Worm (Caenorhabditis elegans) whole organism, midembryonic: ENCODE results near the gene ZC374.2.

ENCODE experiments used
- T22C8.4 ChIP-seq: fragments of 200-800 bp; sonication (Bioruptor generic); IDR thresholded peaks from 2 replicates; pipeline ENCODE4 v1.3.6; 2022; ENCODE audit warnings: missing genetic modification characterization, missing compliant biosample characterization
- flt-1 ChIP-seq: fragments of 200-800 bp; sonication (Bioruptor generic); IDR thresholded peaks from 2 replicates; pipeline ENCODE4 v1.3.6; 2022; ENCODE audit warnings: missing genetic modification characterization, missing compliant biosample characterization
- klf-2 ChIP-seq: fragments of 200-800 bp; sonication (Bioruptor generic); conservative IDR thresholded peaks from 2 replicates; pipeline ENCODE4 v1.3.6; 2022; ENCODE audit warnings: missing genetic modification reagents, missing genetic modification characterization, missing compliant biosample characterization
- ref-1 ChIP-seq: fragments of 200-800 bp; sonication (Bioruptor generic); conservative IDR thresholded peaks from 2 replicates; pipeline ENCODE4 v1.3.6; 2022; ENCODE audit warnings: missing genetic modification reagents, missing genetic modification characterization, missing compliant biosample characterization
- tab-1 ChIP-seq: fragments of 200-800 bp; sonication (Bioruptor generic); IDR thresholded peaks from 2 replicates; pipeline ENCODE4 v1.3.6; 2022; ENCODE audit warnings: missing genetic modification characterization, missing compliant biosample characterization
- ztf-29 ChIP-seq: fragments of 200-800 bp; sonication (Bioruptor generic); IDR thresholded peaks from 2 replicates; pipeline ENCODE4 v1.3.6; 2022; ENCODE audit warnings: missing genetic modification reagents, missing genetic modification characterization, missing compliant biosample characterization

- no peak for TF ChIP-seq ref-1 (GFP tag; lab: Robert Waterston, UW)
- TF ChIP-seq tab-1 (GFP tag; lab: Robert Waterston, UW) = no peak
- no peak for TF ChIP-seq T22C8.4
- no peak for TF ChIP-seq ztf-29 (GFP tag; lab: Robert Waterston, UW)
- no peak for TF ChIP-seq klf-2 (GFP tag; lab: Robert Waterston, UW)
- TF ChIP-seq flt-1 (GFP tag; lab: Robert Waterston, UW) = no peak
Measured at ce11 chrX:10084050-10084672, 36.9 kb upstream of the ZC374.2 start, which contains the start of gene W07E11.1.
